Fruit fly (Drosophila melanogaster) whole organism, embryonic: Measurements from ENCODE around the gene Sirup.
A peak's percentile ranks its signal among the peaks of the same experiment; 100 is the strongest.

Experiments
- Awh ChIP-seq: fragments of 200-800 bp; sonication (Bioruptor generic); IDR thresholded peaks from 2 replicates; pipeline ENCODE4, ENCODE4 v1.3.6; 2022; ENCODE audit warnings: missing biosample characterization, missing genetic modification characterization
- Blimp-1 ChIP-seq: fragments of 200-800 bp; sonication (Bioruptor generic); optimal IDR thresholded peaks from 3 replicates; lab custom pipeline; 2018; ENCODE audit warnings: missing biosample characterization, missing genetic modification characterization, mild to moderate bottlenecking, moderate library complexity, missing genetic modification reagents
- CG1024 ChIP-seq: fragments of 200-800 bp; sonication (Bioruptor generic); IDR thresholded peaks from 2 replicates; pipeline ENCODE4 v1.3.6; 2022; ENCODE audit warnings: missing biosample characterization, missing genetic modification characterization
- CG10543 ChIP-seq: fragments of 200-800 bp; sonication (Bioruptor generic); optimal IDR thresholded peaks from 3 replicates; lab custom pipeline; 2017; ENCODE audit warnings: missing biosample characterization, mild to moderate bottlenecking, missing genetic modification characterization, moderate library complexity
- CG11504 ChIP-seq: fragments of 200-800 bp; sonication (Bioruptor generic); optimal IDR thresholded peaks from 3 replicates; lab custom pipeline; 2019; ENCODE audit warnings: missing biosample characterization, mild to moderate bottlenecking, missing genetic modification characterization, moderate library complexity
- CG12155 ChIP-seq: fragments of 200-800 bp; sonication (Bioruptor generic); optimal IDR thresholded peaks from 3 replicates; lab custom pipeline; 2016; ENCODE audit warnings: missing biosample characterization, missing genetic modification characterization
- CG12219 ChIP-seq: fragments of 200-800 bp; sonication (Bioruptor generic); optimal IDR thresholded peaks from 3 replicates; lab custom pipeline; 2018; ENCODE audit warnings: missing biosample characterization, mild to moderate bottlenecking, missing genetic modification characterization
- CG12659 ChIP-seq: fragments of 200-800 bp; sonication (Bioruptor generic); optimal IDR thresholded peaks from 3 replicates; lab custom pipeline; 2017; ENCODE audit warnings: mild to moderate bottlenecking, missing biosample characterization, missing genetic modification reagents, missing genetic modification characterization
- CG17361 ChIP-seq: fragments of 200-800 bp; sonication (Bioruptor generic); IDR thresholded peaks from 3 replicates; pipeline ENCODE4 v1.3.6; 2022; ENCODE audit warnings: missing biosample characterization, missing genetic modification characterization
- CG17568 ChIP-seq: fragments of 200-800 bp; sonication (Bioruptor generic); optimal IDR thresholded peaks from 2 replicates; lab custom pipeline; 2018; ENCODE audit warnings: missing biosample characterization, mild to moderate bottlenecking, missing genetic modification characterization, moderate library complexity
- CG3065 ChIP-seq: fragments of 200-800 bp; sonication (Bioruptor generic); optimal IDR thresholded peaks from 2 replicates; lab custom pipeline; 2016; ENCODE audit warnings: missing biosample characterization, missing genetic modification characterization
- CG34376 ChIP-seq: fragments of 200-800 bp; sonication (Bioruptor generic); optimal IDR thresholded peaks from 2 replicates; lab custom pipeline; 2018; ENCODE audit warnings: missing biosample characterization, mild to moderate bottlenecking, missing genetic modification characterization
- CG3847 ChIP-seq: fragments of 200-800 bp; sonication (Bioruptor generic); IDR thresholded peaks from 2 replicates; pipeline ENCODE4 v1.3.6; 2022; ENCODE audit warnings: missing biosample characterization, missing genetic modification characterization
- CG3995 ChIP-seq: fragments of 200-800 bp; sonication (Bioruptor generic); optimal IDR thresholded peaks from 3 replicates; lab custom pipeline; 2016; ENCODE audit warnings: missing biosample characterization, missing genetic modification characterization
- CG7745 ChIP-seq: fragments of 200-800 bp; sonication (Bioruptor generic); optimal IDR thresholded peaks from 2 replicates; lab custom pipeline; 2018; ENCODE audit warnings: missing biosample characterization, mild to moderate bottlenecking, missing genetic modification characterization, moderate library complexity
- D ChIP-seq, 2 experiments: fragments of 200-800 bp in 1 of 2; fragments of >200 bp in 1 of 2; sonication (Bioruptor generic) in 1 of 2; optimal IDR thresholded peaks; 2 replicates in 1 of 2; 3 replicates in 1 of 2; lab custom pipeline; 2017; ENCODE audit warnings: mild to moderate bottlenecking in 1 of 2, missing biosample characterization in 1 of 2, missing genetic modification characterization in 1 of 2, missing genetic modification reagents in 1 of 2
- D19B ChIP-seq: fragments of 200-800 bp; sonication (Bioruptor generic); optimal IDR thresholded peaks from 2 replicates; lab custom pipeline; 2017; ENCODE audit warnings: missing biosample characterization, mild to moderate bottlenecking, missing genetic modification characterization
- Dbx ChIP-seq: fragments of 200-800 bp; sonication (Bioruptor generic); IDR thresholded peaks from 3 replicates; pipeline ENCODE4 v1.3.6; 2022; ENCODE audit warnings: missing biosample characterization, missing genetic modification characterization
- Dip3 ChIP-seq: fragments of 200-800 bp; sonication (Bioruptor generic); optimal IDR thresholded peaks from 3 replicates; lab custom pipeline; 2016; ENCODE audit warnings: missing biosample characterization, missing genetic modification characterization
- Ets65A ChIP-seq: fragments of 200-800 bp; sonication (Bioruptor generic); peaks from one replicate; lab custom pipeline; 2016; ENCODE audit warnings: missing biosample characterization, missing genetic modification characterization
- Gsc ChIP-seq: fragments of 200-800 bp; sonication (Bioruptor generic); IDR thresholded peaks from 2 replicates; pipeline ENCODE4 v1.3.6; 2022; ENCODE audit warnings: missing biosample characterization, missing genetic modification characterization
- H2.0 ChIP-seq: fragments of 200-800 bp; sonication (Bioruptor generic); IDR thresholded peaks from 2 replicates; pipeline ENCODE4 v1.3.6; 2022; ENCODE audit warnings: missing biosample characterization, missing genetic modification characterization
- HHEX ChIP-seq: fragments of 200-800 bp; sonication (Bioruptor generic); optimal IDR thresholded peaks from 3 replicates; lab custom pipeline; 2017; ENCODE audit warnings: missing biosample characterization, mild to moderate bottlenecking, missing genetic modification characterization, missing genetic modification reagents
- Hr39 ChIP-seq: fragments of >200 bp; optimal IDR thresholded peaks from 2 replicates; lab custom pipeline; 2017
- Nf-YC ChIP-seq: fragments of 200-800 bp; optimal IDR thresholded peaks from 3 replicates; lab custom pipeline; 2019; ENCODE audit warnings: missing biosample characterization, mild to moderate bottlenecking, missing genetic modification characterization, moderate library complexity
- Opbp ChIP-seq: fragments of 200-800 bp; sonication (Bioruptor generic); IDR thresholded peaks from 3 replicates; pipeline ENCODE4 v1.3.6; 2022; ENCODE audit warnings: missing biosample characterization, missing genetic modification characterization; ENCODE audit not compliant: partially characterized antibody
- Pdp1 ChIP-seq, 2 experiments: fragments of 200-800 bp; sonication (Bioruptor generic); optimal IDR thresholded peaks; 3 replicates each; lab custom pipeline; 2016; ENCODE audit warnings: missing biosample characterization in 2 of 2, missing genetic modification characterization in 2 of 2, mild to moderate bottlenecking in 1 of 2, moderate library complexity in 1 of 2
- Poxn ChIP-seq: fragments of 200-800 bp; sonication (Bioruptor generic); IDR thresholded peaks from 2 replicates; pipeline ENCODE4 v1.3.6; 2022; ENCODE audit warnings: missing biosample characterization, missing genetic modification characterization
- Ptx1 ChIP-seq: fragments of 200-800 bp; sonication (Bioruptor generic); IDR thresholded peaks from 2 replicates; pipeline ENCODE4 v1.3.6; 2022; ENCODE audit warnings: missing biosample characterization, missing genetic modification characterization
- Rx ChIP-seq: fragments of 200-800 bp; sonication (Bioruptor generic); IDR thresholded peaks from 2 replicates; pipeline ENCODE4 v1.3.6; 2022; ENCODE audit warnings: missing biosample characterization, missing genetic modification characterization
- Scr ChIP-seq: fragments of 200-800 bp; sonication (Bioruptor generic); IDR thresholded peaks from 2 replicates; pipeline ENCODE4 v1.3.6; 2022; ENCODE audit warnings: missing biosample characterization, missing genetic modification characterization; ENCODE audit not compliant: partially characterized antibody
- Sox102F ChIP-seq: fragments of 200-800 bp; sonication (Bioruptor generic); optimal IDR thresholded peaks from 2 replicates; lab custom pipeline; 2018; ENCODE audit warnings: missing biosample characterization, mild to moderate bottlenecking, missing genetic modification characterization, moderate library complexity
- Taf1 ChIP-seq: fragments of 200-800 bp; sonication (Bioruptor generic); IDR thresholded peaks from 2 replicates; pipeline ENCODE4 v1.3.6; 2022; ENCODE audit warnings: missing biosample characterization, missing genetic modification characterization
- ab ChIP-seq: fragments of 200-800 bp; sonication (Bioruptor generic); optimal IDR thresholded peaks from 2 replicates; lab custom pipeline; 2016; ENCODE audit warnings: missing biosample characterization, missing genetic modification characterization
- bigmax ChIP-seq: fragments of 200-800 bp; sonication (Bioruptor generic); optimal IDR thresholded peaks from 2 replicates; lab custom pipeline; 2018; ENCODE audit warnings: missing biosample characterization, mild to moderate bottlenecking, missing genetic modification characterization
- corto ChIP-seq: fragments of 200-800 bp; sonication (Bioruptor generic); optimal IDR thresholded peaks from 2 replicates; lab custom pipeline; 2016; ENCODE audit warnings: missing biosample characterization, mild to moderate bottlenecking, missing genetic modification characterization, moderate library complexity
- croc ChIP-seq: fragments of 200-800 bp; sonication (Bioruptor generic); conservative IDR thresholded peaks from 3 replicates; pipeline ENCODE4 v1.3.6; 2022; ENCODE audit warnings: missing biosample characterization, missing genetic modification characterization
- en ChIP-seq: fragments of 200-800 bp; sonication (Bioruptor generic); optimal IDR thresholded peaks from 2 replicates; lab custom pipeline; 2016; ENCODE audit warnings: missing biosample characterization, missing genetic modification characterization
- fd102C ChIP-seq: fragments of 200-800 bp; sonication (Bioruptor generic); optimal IDR thresholded peaks from 2 replicates; lab custom pipeline; 2018; ENCODE audit warnings: missing biosample characterization, mild to moderate bottlenecking, missing genetic modification characterization, moderate library complexity
- gem ChIP-seq: fragments of 200-800 bp; sonication (Bioruptor generic); optimal IDR thresholded peaks from 2 replicates; lab custom pipeline; 2019; ENCODE audit warnings: missing biosample characterization, mild to moderate bottlenecking, missing genetic modification characterization, moderate library complexity
- inv ChIP-seq: fragments of 200-800 bp; sonication (Bioruptor generic); IDR thresholded peaks from 2 replicates; pipeline ENCODE4 v1.3.6; 2022; ENCODE audit warnings: missing biosample characterization, missing genetic modification characterization; ENCODE audit not compliant: partially characterized antibody
- jing ChIP-seq: fragments of 200-800 bp; sonication (Bioruptor generic); optimal IDR thresholded peaks from 2 replicates; lab custom pipeline; 2018; ENCODE audit warnings: missing biosample characterization, mild to moderate bottlenecking, missing genetic modification characterization
- kni ChIP-seq: fragments of 200-800 bp; sonication (Bioruptor generic); optimal IDR thresholded peaks from 3 replicates; lab custom pipeline; 2017; ENCODE audit warnings: mild to moderate bottlenecking, missing biosample characterization, missing genetic modification reagents, missing genetic modification characterization
- mirr ChIP-seq: fragments of 200-800 bp; sonication (Bioruptor generic); optimal IDR thresholded peaks from 3 replicates; lab custom pipeline; 2018; ENCODE audit warnings: missing biosample characterization, mild to moderate bottlenecking, missing genetic modification characterization
- nerfin-2 ChIP-seq: fragments of 200-800 bp; sonication (Bioruptor generic); IDR thresholded peaks from 2 replicates; pipeline ENCODE4 v1.3.6; 2022; ENCODE audit warnings: missing biosample characterization, missing genetic modification characterization; ENCODE audit not compliant: partially characterized antibody
- peb ChIP-seq: fragments of 200-800 bp; sonication (Bioruptor generic); IDR thresholded peaks from 2 replicates; pipeline ENCODE4 v1.3.6; 2022; ENCODE audit warnings: missing biosample characterization, missing genetic modification characterization
- pnt ChIP-seq: fragments of 200-800 bp; sonication (Bioruptor generic); optimal IDR thresholded peaks from 3 replicates; lab custom pipeline; 2016; ENCODE audit warnings: missing biosample characterization, missing genetic modification characterization
- run ChIP-seq: fragments of 200-800 bp; sonication (Bioruptor generic); optimal IDR thresholded peaks from 3 replicates; lab custom pipeline; 2018; ENCODE audit warnings: missing biosample characterization, mild to moderate bottlenecking, missing genetic modification characterization
- sd ChIP-seq: fragments of 200-800 bp; sonication (Bioruptor generic); optimal IDR thresholded peaks from 3 replicates; lab custom pipeline; 2018; ENCODE audit warnings: missing biosample characterization, mild to moderate bottlenecking, missing genetic modification characterization, moderate library complexity
- slou ChIP-seq: fragments of 200-800 bp; sonication (Bioruptor generic); optimal IDR thresholded peaks from 3 replicates; lab custom pipeline; 2016; ENCODE audit warnings: missing biosample characterization, missing genetic modification characterization
- ssp ChIP-seq: fragments of 200-800 bp; sonication (Bioruptor generic); IDR thresholded peaks from 2 replicates; pipeline ENCODE4 v1.3.6; 2022; ENCODE audit warnings: missing biosample characterization, missing genetic modification characterization

Gene Sirup

dm6 chr2L:7991391-7991876, 7.2 kb upstream of the Sirup start (continued):
- no peak for TF ChIP-seq nerfin-2
- TF ChIP-seq Gsc (GFP tag; lab: Robert Waterston, UW): no peak
- TF ChIP-seq Pdp1 (GFP tag; optimal IDR thresholded peaks at IDR 0.05; lab: Kevin White, UChicago): peak in 1 of 2 experiments; percentile 5
- TF ChIP-seq CG17361 (GFP tag; lab: Robert Waterston, UW): no peak
- no peak for TF ChIP-seq Sox102F (GFP tag; lab: Kevin White, UChicago)
- no peak for TF ChIP-seq bigmax (GFP tag; lab: Kevin White, UChicago)
- TF ChIP-seq Opbp (GFP tag; lab: Robert Waterston, UW): no peak; the same call in 2 of the 3 replicates
- TF ChIP-seq CG3847 (GFP tag; lab: Robert Waterston, UW): no peak
- TF ChIP-seq Rx (GFP tag; lab: Robert Waterston, UW): no peak
- no peak for TF ChIP-seq ab
- no peak for TF ChIP-seq Ptx1 (GFP tag; lab: Robert Waterston, UW)
- no peak for TF ChIP-seq D19B (GFP tag; lab: Kevin White, UChicago)
- no peak for TF ChIP-seq CG12219
- no peak for TF ChIP-seq CG7745 (tag; lab: Kevin White, UChicago)
- TF ChIP-seq pnt: no peak
- no peak for TF ChIP-seq slou (GFP tag; lab: Kevin White, UChicago)
- no peak for TF ChIP-seq croc (GFP tag; lab: Robert Waterston, UW)
- TF ChIP-seq inv (GFP tag; lab: Robert Waterston, UW): no peak
- TF ChIP-seq peb (GFP tag; lab: Robert Waterston, UW): no peak
- TF ChIP-seq Dbx (GFP tag; lab: Robert Waterston, UW): peak; percentile 11; the same call in 1 of the 3 replicates
- TF ChIP-seq CG11504 (tag; lab: Kevin White, UChicago): no peak
- no peak for TF ChIP-seq mirr (GFP tag; lab: Kevin White, UChicago)
- no peak for TF ChIP-seq Scr
- no peak for TF ChIP-seq run (tag; lab: Kevin White, UChicago)
- no peak for TF ChIP-seq en (GFP tag; lab: Kevin White, UChicago)
- TF ChIP-seq kni (GFP tag; lab: Kevin White, UChicago): peak; percentile 2
- no peak for TF ChIP-seq HHEX (GFP tag; lab: Kevin White, UChicago)
- no peak for TF ChIP-seq CG3065
- no peak for TF ChIP-seq jing (GFP tag; lab: Kevin White, UChicago)
- no peak for TF ChIP-seq Awh
- TF ChIP-seq sd: peak; percentile 96
- no peak for TF ChIP-seq Nf-YC (tag; lab: Kevin White, UChicago)
- peak; percentile 61 for TF ChIP-seq D (optimal IDR thresholded peaks at IDR 0.05; lab: Kevin White, UChicago)
- no peak for TF ChIP-seq D (GFP tag; optimal IDR thresholded peaks at IDR 0.05; lab: Kevin White, UChicago)
- no peak for TF ChIP-seq CG12155
- no peak for TF ChIP-seq CG1024 (GFP tag; lab: Robert Waterston, UW)
- TF ChIP-seq CG17568 (GFP tag; lab: Kevin White, UChicago): no peak
- TF ChIP-seq Blimp-1 (GFP tag; lab: Kevin White, UChicago): peak; percentile 82
- TF ChIP-seq corto (GFP tag; lab: Kevin White, UChicago): no peak
- no peak for TF ChIP-seq Dip3
- TF ChIP-seq Taf1 (GFP tag; lab: Robert Waterston, UW): no peak
- TF ChIP-seq ssp (GFP tag; lab: Robert Waterston, UW): no peak
- TF ChIP-seq gem: no peak
- TF ChIP-seq CG10543: peak; percentile 11
- no peak for TF ChIP-seq CG12659 (GFP tag; lab: Kevin White, UChicago)
- no peak for TF ChIP-seq Poxn (GFP tag; lab: Robert Waterston, UW)
- peak; percentile 90 for TF ChIP-seq Ets65A (GFP tag; lab: Kevin White, UChicago)
- TF ChIP-seq H2.0 (GFP tag; lab: Robert Waterston, UW): 0 out of 2 replicates have a peak, but pooled peaks have one; percentile 15
- no peak for TF ChIP-seq fd102C
- no peak for TF ChIP-seq Hr39 (lab: Kevin White, UChicago)
- TF ChIP-seq CG34376: peak; percentile 18
- no peak for TF ChIP-seq CG3995 (GFP tag; lab: Kevin White, UChicago)
